Fruit fly (Drosophila melanogaster): ENCODE measurements around the gene Vps16B.

DNA sequence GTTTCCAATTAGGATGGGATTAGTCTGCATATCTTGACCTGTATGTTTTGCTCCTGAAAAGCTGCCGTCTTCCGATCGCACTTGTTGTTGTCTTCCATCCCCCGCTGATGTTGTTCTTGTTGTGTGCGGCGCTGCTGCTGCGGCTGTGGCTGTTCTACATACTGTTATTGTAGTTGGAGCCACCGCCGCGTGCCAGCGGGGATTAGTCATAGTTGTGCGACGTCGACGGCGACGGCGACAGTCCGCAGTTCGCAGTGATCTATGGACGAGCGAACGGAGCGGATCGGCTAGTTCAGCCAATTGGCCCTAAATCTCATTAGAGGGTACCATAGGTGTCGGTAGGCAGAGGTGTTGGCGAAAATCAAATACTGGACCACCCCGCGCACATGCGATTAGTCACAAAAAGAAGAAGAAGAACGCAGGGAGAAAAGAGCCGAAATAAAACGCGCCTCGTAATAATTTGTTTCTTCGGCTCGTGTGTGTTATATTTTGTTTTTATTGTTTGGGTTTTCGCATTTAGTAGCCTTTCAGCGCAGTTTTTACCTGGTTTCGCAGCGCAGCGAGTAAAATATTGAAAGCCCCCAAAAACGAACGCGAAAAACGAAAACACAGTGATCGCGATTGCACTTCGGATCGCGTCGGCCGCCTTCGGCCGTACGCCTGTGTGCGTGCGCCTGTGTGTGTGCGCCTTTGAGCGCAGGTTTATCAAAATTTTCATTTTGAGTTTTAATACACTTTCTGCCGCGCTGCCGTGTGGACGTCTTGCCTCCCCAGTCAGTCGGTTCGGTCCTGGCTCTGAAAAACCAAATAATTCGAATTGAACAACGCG is 50.8 kb downstream of the Vps16B start, which contains the start of gene kay:
- TF ChIP-seq Dll (optimal IDR thresholded peaks at IDR 0.05), result no peak
- no peak for TF ChIP-seq CG8478 (optimal IDR thresholded peaks at IDR 0.05)
- no peak for TF ChIP-seq EcR (GFP tag; optimal IDR thresholded peaks at IDR 0.05)
- no peak for TF ChIP-seq usp (GFP tag; optimal IDR thresholded peaks at IDR 0.05)

Data from whole organism.